Worm (Caenorhabditis elegans) whole organism, late embryonic: ENCODE results near the gene R04B3.2.

Experiments
- C08G9.2 ChIP-seq: sonication (generic microtip); optimal IDR thresholded peaks from 2 replicates; lab custom pipeline; 2016; ENCODE audit warnings: mild to moderate bottlenecking, missing genetic modification characterization, moderate library complexity, missing compliant biosample characterization
- K02D7.2 ChIP-seq: sonication (generic microtip); optimal IDR thresholded peaks from 2 replicates; lab custom pipeline; 2017; ENCODE audit warnings: mild to moderate bottlenecking, missing genetic modification characterization, missing compliant biosample characterization
- K09A11.1 ChIP-seq: sonication (generic microtip); optimal IDR thresholded peaks from 2 replicates; lab custom pipeline; 2017; ENCODE audit warnings: antibody characterized with exemption, mild to moderate bottlenecking, missing genetic modification characterization, missing compliant biosample characterization; ENCODE audit not compliant: insufficient read depth
- T23F11.4 ChIP-seq: fragments of 200-800 bp; sonication (Bioruptor generic); optimal IDR thresholded peaks from 2 replicates; lab custom pipeline; 2018; ENCODE audit warnings: mild to moderate bottlenecking, missing genetic modification characterization, missing compliant biosample characterization
- Y22D7AL.16 ChIP-seq: sonication (generic microtip); optimal IDR thresholded peaks from 2 replicates; lab custom pipeline; 2016; ENCODE audit warnings: missing genetic modification characterization, missing compliant biosample characterization
- ahr-1 ChIP-seq: sonication (generic microtip); optimal IDR thresholded peaks from 2 replicates; lab custom pipeline; 2016; ENCODE audit warnings: missing genetic modification characterization, missing compliant biosample characterization
- ama-1 ChIP-seq: fragments of 150-350 bp; optimal IDR thresholded peaks from 2 replicates; lab custom pipeline; 2014
- ceh-18 ChIP-seq: sonication (generic microtip); optimal IDR thresholded peaks from 2 replicates; lab custom pipeline; 2016; ENCODE audit warnings: missing genetic modification characterization, missing compliant biosample characterization
- ceh-19 ChIP-seq: fragments of 200-800 bp; sonication (Bioruptor generic); optimal IDR thresholded peaks from 2 replicates; lab custom pipeline; 2018; ENCODE audit warnings: mild to moderate bottlenecking, missing genetic modification characterization, missing compliant biosample characterization
- ceh-2 ChIP-seq: sonication (generic microtip); optimal IDR thresholded peaks from 2 replicates; lab custom pipeline; 2016; ENCODE audit warnings: missing genotype, missing genetic modification characterization, missing compliant biosample characterization
- ceh-22 ChIP-seq: sonication (generic microtip); optimal IDR thresholded peaks from 2 replicates; lab custom pipeline; 2017; ENCODE audit warnings: missing biosample characterization, missing genetic modification characterization
- ceh-31 ChIP-seq: sonication (generic microtip); optimal IDR thresholded peaks from 2 replicates; lab custom pipeline; 2016; ENCODE audit warnings: missing genetic modification characterization, missing compliant biosample characterization
- ceh-48 ChIP-seq: sonication (generic microtip); optimal IDR thresholded peaks from 2 replicates; lab custom pipeline; 2016; ENCODE audit warnings: missing genetic modification characterization, inconsistent platforms, missing compliant biosample characterization
- che-1 ChIP-seq: sonication (generic microtip); optimal IDR thresholded peaks from 2 replicates; lab custom pipeline; 2016; ENCODE audit warnings: mild to moderate bottlenecking, missing genetic modification characterization, missing compliant biosample characterization
- elt-2 ChIP-seq: sonication (generic microtip); optimal IDR thresholded peaks from 2 replicates; lab custom pipeline; 2016; ENCODE audit warnings: missing genetic modification reagents, missing genetic modification characterization, missing compliant biosample characterization
- eyg-1 ChIP-seq: sonication (generic microtip); optimal IDR thresholded peaks from 2 replicates; lab custom pipeline; 2016; ENCODE audit warnings: missing genotype, missing genetic modification characterization, missing compliant biosample characterization
- fax-1 ChIP-seq: sonication (generic microtip); optimal IDR thresholded peaks from 2 replicates; lab custom pipeline; 2016; ENCODE audit warnings: missing genotype, missing genetic modification characterization, missing compliant biosample characterization
- fkh-6 ChIP-seq: sonication (generic microtip); optimal IDR thresholded peaks from 2 replicates; lab custom pipeline; 2016; ENCODE audit warnings: missing genetic modification characterization, missing compliant biosample characterization
- hlh-13 ChIP-seq: fragments of 200-800 bp; sonication (Bioruptor generic); optimal IDR thresholded peaks from 2 replicates; lab custom pipeline; 2018; ENCODE audit warnings: mild to moderate bottlenecking, missing genetic modification characterization, missing compliant biosample characterization
- hlh-15 ChIP-seq: sonication (generic microtip); optimal IDR thresholded peaks from 2 replicates; lab custom pipeline; 2016; ENCODE audit warnings: missing genetic modification characterization, missing compliant biosample characterization
- hlh-30 ChIP-seq: sonication (generic microtip); optimal IDR thresholded peaks from 2 replicates; lab custom pipeline; 2017; ENCODE audit warnings: antibody characterized with exemption, missing genetic modification characterization, missing compliant biosample characterization; ENCODE audit not compliant: insufficient read depth
- hlh-6 ChIP-seq: sonication (generic microtip); optimal IDR thresholded peaks from 2 replicates; lab custom pipeline; 2016; ENCODE audit warnings: missing genotype, missing genetic modification characterization, missing compliant biosample characterization
- hlh-8 ChIP-seq: sonication (generic microtip); optimal IDR thresholded peaks from 2 replicates; lab custom pipeline; 2016; ENCODE audit warnings: missing genotype, missing genetic modification characterization, missing compliant biosample characterization
- madf-2 ChIP-seq: sonication (generic microtip); optimal IDR thresholded peaks from 2 replicates; lab custom pipeline; 2017; ENCODE audit warnings: missing genetic modification characterization, missing compliant biosample characterization
- mec-3 ChIP-seq: sonication (generic microtip); optimal IDR thresholded peaks from 2 replicates; lab custom pipeline; 2016; ENCODE audit warnings: borderline replicate concordance, missing genetic modification characterization, missing compliant biosample characterization
- nhr-232 ChIP-seq: sonication (generic microtip); optimal IDR thresholded peaks from 2 replicates; lab custom pipeline; 2016; ENCODE audit warnings: missing genetic modification characterization, missing compliant biosample characterization
- npax-4 ChIP-seq: sonication (generic microtip); optimal IDR thresholded peaks from 2 replicates; lab custom pipeline; 2016; ENCODE audit warnings: missing genetic modification characterization, missing compliant biosample characterization
- odd-2 ChIP-seq: sonication (generic microtip); optimal IDR thresholded peaks from 2 replicates; lab custom pipeline; 2017; ENCODE audit warnings: antibody characterized with exemption, mild to moderate bottlenecking, missing genetic modification characterization, missing compliant biosample characterization
- pag-3 ChIP-seq: sonication (generic microtip); optimal IDR thresholded peaks from 2 replicates; lab custom pipeline; 2016; ENCODE audit warnings: missing compliant biosample characterization, missing genetic modification characterization, borderline replicate concordance
- pha-2 ChIP-seq: sonication (generic microtip); optimal IDR thresholded peaks from 2 replicates; lab custom pipeline; 2017; ENCODE audit warnings: mild to moderate bottlenecking, missing genetic modification characterization, missing compliant biosample characterization
- pros-1 ChIP-seq: fragments of 150-350 bp; optimal IDR thresholded peaks from 2 replicates; lab custom pipeline; 2014; ENCODE audit warnings: missing biosample characterization, missing genetic modification reagents, missing genetic modification characterization
- rnt-1 ChIP-seq: sonication (generic microtip); optimal IDR thresholded peaks from 2 replicates; lab custom pipeline; 2016; ENCODE audit warnings: missing genetic modification characterization, missing compliant biosample characterization
- tbx-2 ChIP-seq: sonication (generic microtip); optimal IDR thresholded peaks from 2 replicates; lab custom pipeline; 2016; ENCODE audit warnings: missing genetic modification characterization, missing compliant biosample characterization
- unc-55 ChIP-seq: sonication (generic microtip); optimal IDR thresholded peaks from 2 replicates; lab custom pipeline; 2017; ENCODE audit warnings: missing biosample characterization, missing genetic modification reagents, missing genetic modification characterization
- zip-5 ChIP-seq: sonication (generic microtip); optimal IDR thresholded peaks from 2 replicates; lab custom pipeline; 2016; ENCODE audit warnings: missing genetic modification characterization, missing compliant biosample characterization
- ztf-16 ChIP-seq: sonication (generic microtip); optimal IDR thresholded peaks from 2 replicates; lab custom pipeline; 2017; ENCODE audit warnings: missing genetic modification characterization, missing compliant biosample characterization

The R04B3.2 gene

ce11 chrX:2464064-2464463 is 9.5 kb downstream of the R04B3.2 start:
- no peak for TF ChIP-seq Y22D7AL.16
- TF ChIP-seq ceh-31 (tag; lab: Kevin White, UChicago) = no peak
- no peak for TF ChIP-seq unc-55 (GFP tag; lab: Kevin White, UChicago)
- no peak for TF ChIP-seq hlh-30 (tag; lab: Kevin White, UChicago)
- no peak for TF ChIP-seq K02D7.2 (tag; lab: Kevin White, UChicago)
- no peak for TF ChIP-seq ceh-19 (GFP tag; lab: Kevin White, UChicago)
- TF ChIP-seq eyg-1 (tag; lab: Kevin White, UChicago) = no peak
- TF ChIP-seq hlh-15 (tag; lab: Kevin White, UChicago) = no peak
- TF ChIP-seq fax-1 = no peak
- TF ChIP-seq ama-1 (lab: Kevin White, UChicago) = no peak
- no peak for TF ChIP-seq madf-2 (tag; lab: Kevin White, UChicago)
- no peak for TF ChIP-seq ahr-1 (tag; lab: Kevin White, UChicago)
- TF ChIP-seq npax-4 (tag; lab: Kevin White, UChicago) = no peak
- TF ChIP-seq pros-1 (tag; lab: Kevin White, UChicago) = no peak
- TF ChIP-seq rnt-1 (tag; lab: Kevin White, UChicago) = no peak
- TF ChIP-seq, all 69 proteins: peak for 0

- TF ChIP-seq mec-3 (no peak), ceh-48 (tag; lab: Kevin White, UChicago) (no peak), hlh-15 (tag; lab: Kevin White, UChicago) (no peak), che-1 (no peak), K09A11.1 (tag; lab: Kevin White, UChicago) (no peak), ztf-16 (no peak)
Observed at ce11 chrX:2461742-2462141, 11.8 kb downstream of the R04B3.2 start.

ce11 chrX:2459793-2460192 is 13.7 kb downstream of the R04B3.2 start, which contains the start of gene fox-1:
fox-1 (minus strand) TSS chrX:2459893.
- TF ChIP-seq tbx-2 (tag; lab: Kevin White, UChicago) (peak; percentile 2), K02D7.2 (tag; lab: Kevin White, UChicago) (no peak), elt-2 (tag; lab: Kevin White, UChicago) (no peak), ceh-31 (tag; lab: Kevin White, UChicago) (no peak), pha-2 (tag; lab: Kevin White, UChicago) (peak; percentile 21), pag-3 (tag; lab: Kevin White, UChicago) (no peak), hlh-8 (tag; lab: Kevin White, UChicago) (no peak)

ce11 chrX:2457461-2457860 is 16.1 kb downstream of the R04B3.2 start:
- TF ChIP-seq T23F11.4 (GFP tag; lab: Kevin White, UChicago) (no peak), zip-5 (tag; lab: Kevin White, UChicago) (no peak), npax-4 (tag; lab: Kevin White, UChicago) (no peak), ceh-18 (tag; lab: Kevin White, UChicago) (no peak), hlh-13 (no peak), odd-2 (no peak), fkh-6 (tag; lab: Kevin White, UChicago) (no peak), hlh-6 (tag; lab: Kevin White, UChicago) (no peak), ceh-2 (tag; lab: Kevin White, UChicago) (no peak), ceh-48 (tag; lab: Kevin White, UChicago) (no peak), mec-3 (no peak), ceh-31 (tag; lab: Kevin White, UChicago) (no peak), nhr-232 (tag; lab: Kevin White, UChicago) (no peak), C08G9.2 (tag; lab: Kevin White, UChicago) (no peak), ceh-22 (tag; lab: Kevin White, UChicago) (no peak), elt-2 (tag; lab: Kevin White, UChicago) (no peak)
- TF ChIP-seq, all 69 proteins: peak for 0
